Worm (Caenorhabditis elegans) whole organism, mixed stage, embryonic: ENCODE measurements around the gene VF13D12L.3.

ENCODE experiments used
- blmp-1 ChIP-seq: fragments of 150-350 bp; optimal IDR thresholded peaks from 2 replicates; lab custom pipeline; 2014; ENCODE audit warnings: missing biosample characterization, missing genetic modification characterization
- ceh-39 ChIP-seq: fragments of 150-350 bp; optimal IDR thresholded peaks from 2 replicates; lab custom pipeline; 2014; ENCODE audit warnings: missing biosample characterization, missing genetic modification characterization
- elt-3 ChIP-seq: fragments of 150-350 bp; optimal IDR thresholded peaks from 2 replicates; lab custom pipeline; 2014; ENCODE audit warnings: missing biosample characterization, missing genetic modification characterization
- lsy-2 ChIP-seq: fragments of 150-350 bp; optimal IDR thresholded peaks from 2 replicates; lab custom pipeline; 2014; ENCODE audit warnings: missing biosample characterization, missing genetic modification characterization
- nhr-76 ChIP-seq: sonication (generic microtip); optimal IDR thresholded peaks from 2 replicates; lab custom pipeline; 2017; ENCODE audit warnings: missing biosample characterization, missing genetic modification characterization
- snpc-4 ChIP-seq: fragments of 150-350 bp; optimal IDR thresholded peaks from 2 replicates; lab custom pipeline; 2014; ENCODE audit warnings: missing biosample characterization, missing genetic modification characterization
- sptf-1 ChIP-seq: sonication (generic microtip); optimal IDR thresholded peaks from 2 replicates; lab custom pipeline; 2017; ENCODE audit warnings: mild to moderate bottlenecking, missing genetic modification characterization, moderate library complexity, missing compliant biosample characterization
- unc-120 ChIP-seq: sonication (generic microtip); optimal IDR thresholded peaks from 2 replicates; lab custom pipeline; 2017; ENCODE audit warnings: missing genetic modification characterization, missing compliant biosample characterization; ENCODE audit not compliant: poor library complexity, severe bottlenecking
- unc-39 ChIP-seq: fragments of 150-350 bp; optimal IDR thresholded peaks from 2 replicates; lab custom pipeline; 2014; ENCODE audit warnings: missing biosample characterization, missing genetic modification characterization
- ztf-11 ChIP-seq: fragments of 150-350 bp; optimal IDR thresholded peaks from 2 replicates; lab custom pipeline; 2014; ENCODE audit warnings: missing biosample characterization, missing genetic modification characterization

DNA sequence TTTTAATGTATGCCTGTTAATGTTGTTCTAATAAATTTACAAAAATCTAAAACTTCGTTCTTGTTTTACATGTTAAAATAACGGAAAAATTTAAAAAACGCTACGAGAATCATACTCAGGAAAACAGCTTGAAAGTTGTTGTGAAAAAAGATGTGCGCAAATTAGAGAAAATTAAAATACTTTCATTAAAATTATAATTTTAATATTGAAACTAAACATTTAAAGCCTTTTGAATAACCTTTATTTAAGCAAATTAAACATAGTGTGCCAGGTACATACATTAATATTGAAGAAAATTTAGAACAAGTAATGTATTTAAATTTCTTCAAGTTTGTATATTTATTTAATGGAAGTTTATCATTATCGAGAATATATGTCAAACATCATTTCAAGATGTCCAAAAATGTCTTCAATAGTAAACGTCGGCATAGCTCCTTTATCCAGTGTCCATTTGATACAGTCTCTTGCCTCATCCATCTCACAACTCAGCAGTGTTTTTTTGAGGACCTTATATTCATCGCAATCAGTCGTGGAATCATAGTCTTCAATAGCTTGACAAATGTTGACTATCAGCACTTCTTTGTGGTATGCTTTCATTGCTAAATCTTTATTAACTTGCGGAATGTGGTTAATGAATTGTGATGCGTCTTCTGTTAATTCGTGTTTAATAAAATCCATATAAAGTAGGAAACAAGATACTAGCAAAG is 56.1 kb downstream of the VF13D12L.3 start:
- TF ChIP-seq blmp-1 (tag; lab: Kevin White, UChicago) (no peak), nhr-76 (tag; lab: Kevin White, UChicago) (no peak), sptf-1 (tag; lab: Kevin White, UChicago) (no peak), unc-120 (no peak), lsy-2 (tag; lab: Kevin White, UChicago) (peak; percentile 10), unc-39 (no peak), ztf-11 (tag; lab: Kevin White, UChicago) (no peak), snpc-4 (tag; lab: Kevin White, UChicago) (no peak), elt-3 (tag; lab: Kevin White, UChicago) (no peak), ceh-39 (tag; lab: Kevin White, UChicago) (no peak)
